Fruit fly (Drosophila melanogaster) whole organism, prepupa: ENCODE data around the gene deltaCOP.

Source experiments
- CG10631 ChIP-seq: fragments of 200-800 bp; sonication (Bioruptor generic); optimal IDR thresholded peaks from 2 replicates; lab custom pipeline; 2016; ENCODE audit warnings: missing biosample characterization, missing genetic modification characterization
- CG10669 ChIP-seq: fragments of 200-800 bp; sonication (Bioruptor generic); optimal IDR thresholded peaks from 3 replicates; lab custom pipeline; 2018; ENCODE audit warnings: missing biosample characterization, mild to moderate bottlenecking, missing genetic modification characterization, moderate library complexity
- CG11762 ChIP-seq: fragments of 200-800 bp; sonication (Bioruptor generic); optimal IDR thresholded peaks from 3 replicates; lab custom pipeline; 2016; ENCODE audit warnings: missing biosample characterization, missing genetic modification characterization; ENCODE audit not compliant: insufficient read depth
- CG15336 ChIP-seq: fragments of 200-800 bp; sonication (Bioruptor generic); IDR thresholded peaks from 2 replicates; pipeline ENCODE4 v1.3.6; 2022; ENCODE audit warnings: missing biosample characterization, missing genetic modification characterization
- CG1621 ChIP-seq: fragments of 200-800 bp; sonication (Bioruptor generic); optimal IDR thresholded peaks from 3 replicates; lab custom pipeline; 2018; ENCODE audit warnings: missing biosample characterization, mild to moderate bottlenecking, missing genetic modification characterization
- CG16779 ChIP-seq: fragments of 200-800 bp; sonication (Bioruptor generic); optimal IDR thresholded peaks from 3 replicates; lab custom pipeline; 2017; ENCODE audit warnings: missing biosample characterization, mild to moderate bottlenecking, missing genetic modification characterization
- CG32006 ChIP-seq: fragments of 200-800 bp; sonication (Bioruptor generic); optimal IDR thresholded peaks from 3 replicates; lab custom pipeline; 2017; ENCODE audit warnings: missing biosample characterization, mild to moderate bottlenecking, missing genetic modification characterization
- CG34406 ChIP-seq: fragments of 200-800 bp; sonication (Bioruptor generic); optimal IDR thresholded peaks from 3 replicates; lab custom pipeline; 2016; ENCODE audit warnings: missing biosample characterization, missing genetic modification characterization
- CG3919 ChIP-seq: fragments of 200-800 bp; sonication (Bioruptor generic); optimal IDR thresholded peaks from 3 replicates; lab custom pipeline; 2016; ENCODE audit warnings: missing biosample characterization, missing genetic modification characterization
- CG4318 ChIP-seq: fragments of 200-800 bp; sonication (Bioruptor generic); optimal IDR thresholded peaks from 3 replicates; lab custom pipeline; 2017; ENCODE audit warnings: missing biosample characterization, mild to moderate bottlenecking, missing genetic modification characterization
- CG6163 ChIP-seq: fragments of 200-800 bp; sonication (Bioruptor generic); IDR thresholded peaks from 3 replicates; pipeline ENCODE4 v1.3.6; 2022; ENCODE audit warnings: missing biosample characterization, missing genetic modification characterization
- CG6276 ChIP-seq: fragments of 200-800 bp; sonication (Bioruptor generic); optimal IDR thresholded peaks from 2 replicates; lab custom pipeline; 2017; ENCODE audit warnings: missing biosample characterization, mild to moderate bottlenecking, missing genetic modification characterization
- CG6792 ChIP-seq: fragments of 200-800 bp; sonication (Bioruptor generic); optimal IDR thresholded peaks from 3 replicates; lab custom pipeline; 2016; ENCODE audit warnings: missing biosample characterization, missing genetic modification characterization
- CG6808 ChIP-seq: fragments of 200-800 bp; sonication (Bioruptor generic); optimal IDR thresholded peaks from 3 replicates; lab custom pipeline; 2017; ENCODE audit warnings: missing biosample characterization, missing genetic modification characterization, mild to moderate bottlenecking, moderate library complexity, missing genetic modification reagents
- CG6854 ChIP-seq: fragments of 200-800 bp; sonication (Bioruptor generic); optimal IDR thresholded peaks from 2 replicates; lab custom pipeline; 2017; ENCODE audit warnings: missing biosample characterization, mild to moderate bottlenecking, missing genetic modification characterization
- CG8119 ChIP-seq: fragments of 200-800 bp; sonication (Bioruptor generic); IDR thresholded peaks from 3 replicates; pipeline ENCODE4 v1.3.6; 2022; ENCODE audit warnings: missing biosample characterization, missing genetic modification characterization
- CG8632 ChIP-seq: fragments of 200-800 bp; sonication (Bioruptor generic); optimal IDR thresholded peaks from 3 replicates; lab custom pipeline; 2016; ENCODE audit warnings: missing biosample characterization, missing genetic modification characterization
- Eip75B ChIP-seq: fragments of 200-800 bp; sonication (Bioruptor generic); optimal IDR thresholded peaks from 3 replicates; lab custom pipeline; 2016; ENCODE audit warnings: missing biosample characterization, missing genetic modification characterization
- Eip78C ChIP-seq: fragments of 200-800 bp; sonication (Bioruptor generic); peaks from one replicate; lab custom pipeline; 2016; ENCODE audit warnings: missing biosample characterization, missing genetic modification characterization
- Eip93F ChIP-seq: fragments of 200-800 bp; sonication (Bioruptor generic); optimal IDR thresholded peaks from 2 replicates; lab custom pipeline; 2016; ENCODE audit warnings: missing biosample characterization, mild to moderate bottlenecking, missing genetic modification characterization
- Ets21C ChIP-seq: fragments of 200-800 bp; sonication (Bioruptor generic); optimal IDR thresholded peaks from 3 replicates; lab custom pipeline; 2016; ENCODE audit warnings: missing biosample characterization, missing genetic modification characterization
- Ets96B ChIP-seq: fragments of 200-800 bp; optimal IDR thresholded peaks from 2 replicates; lab custom pipeline; 2019; ENCODE audit warnings: missing biosample characterization, mild to moderate bottlenecking, missing genetic modification characterization, moderate library complexity
- Gug ChIP-seq: fragments of 200-800 bp; sonication (Bioruptor generic); IDR thresholded peaks from 2 replicates; pipeline ENCODE4 v1.3.6; 2022; ENCODE audit warnings: missing biosample characterization, missing genetic modification characterization
- Hr38 ChIP-seq: sonication (Bioruptor generic); optimal IDR thresholded peaks from 2 replicates; lab custom pipeline; 2016; ENCODE audit warnings: missing biosample characterization, missing genetic modification characterization
- Hr39 ChIP-seq: fragments of 200-800 bp; sonication (Bioruptor generic); optimal IDR thresholded peaks from 2 replicates; lab custom pipeline; 2016; ENCODE audit warnings: missing biosample characterization, missing genetic modification characterization
- Hr4 ChIP-seq: fragments of 200-800 bp; sonication (Bioruptor generic); optimal IDR thresholded peaks from 3 replicates; lab custom pipeline; 2016; ENCODE audit warnings: missing biosample characterization, missing genetic modification characterization
- Lpt ChIP-seq: fragments of 200-800 bp; sonication (Bioruptor generic); optimal IDR thresholded peaks from 3 replicates; lab custom pipeline; 2016; ENCODE audit warnings: missing biosample characterization, missing genetic modification characterization
- OdsH ChIP-seq: fragments of 200-800 bp; sonication (Bioruptor generic); optimal IDR thresholded peaks from 3 replicates; lab custom pipeline; 2016; ENCODE audit warnings: missing biosample characterization, missing genetic modification characterization
- Smox ChIP-seq: fragments of 200-800 bp; sonication (Bioruptor generic); optimal IDR thresholded peaks from 3 replicates; lab custom pipeline; 2016; ENCODE audit warnings: missing biosample characterization, missing genetic modification characterization
- Sox102F ChIP-seq: fragments of 200-800 bp; sonication (Bioruptor generic); optimal IDR thresholded peaks from 2 replicates; lab custom pipeline; 2016; ENCODE audit warnings: missing biosample characterization, mild to moderate bottlenecking, missing genetic modification characterization
- Sox15 ChIP-seq: fragments of 200-800 bp; sonication (Bioruptor generic); optimal IDR thresholded peaks from 3 replicates; lab custom pipeline; 2016; ENCODE audit warnings: missing biosample characterization, missing genetic modification characterization
- achi ChIP-seq: fragments of 200-800 bp; sonication (Bioruptor generic); optimal IDR thresholded peaks from 3 replicates; lab custom pipeline; 2016; ENCODE audit warnings: missing biosample characterization, missing genetic modification characterization
- cyc ChIP-seq: fragments of 200-800 bp; sonication (Bioruptor generic); optimal IDR thresholded peaks from 3 replicates; lab custom pipeline; 2016; ENCODE audit warnings: missing biosample characterization, missing genetic modification characterization
- dac ChIP-seq: fragments of 200-800 bp; sonication (Bioruptor generic); optimal IDR thresholded peaks from 2 replicates; lab custom pipeline; 2017; ENCODE audit warnings: missing biosample characterization, mild to moderate bottlenecking, missing genetic modification characterization
- dsx ChIP-seq: fragments of 200-800 bp; optimal IDR thresholded peaks from 3 replicates; lab custom pipeline; 2019; ENCODE audit warnings: missing biosample characterization, mild to moderate bottlenecking, missing genetic modification characterization, moderate library complexity; ENCODE audit not compliant: poor library complexity, severe bottlenecking
- eg ChIP-seq: fragments of 200-800 bp; sonication (Bioruptor generic); IDR thresholded peaks from 3 replicates; pipeline ENCODE4 v1.3.6; 2022; ENCODE audit warnings: missing biosample characterization, missing genetic modification characterization
- esn ChIP-seq: fragments of 200-800 bp; sonication (Bioruptor generic); optimal IDR thresholded peaks from 2 replicates; lab custom pipeline; 2016; ENCODE audit warnings: missing biosample characterization, mild to moderate bottlenecking, missing genetic modification characterization, moderate library complexity
- fd59A ChIP-seq: fragments of 200-800 bp; sonication (Bioruptor generic); optimal IDR thresholded peaks from 2 replicates; lab custom pipeline; 2017; ENCODE audit warnings: missing biosample characterization, mild to moderate bottlenecking, missing genetic modification characterization, missing genetic modification reagents
- fd85E ChIP-seq: fragments of 200-800 bp; sonication (Bioruptor generic); optimal IDR thresholded peaks from 3 replicates; lab custom pipeline; 2016; ENCODE audit warnings: missing biosample characterization, missing genetic modification characterization
- fkh ChIP-seq: fragments of 200-800 bp; sonication (Bioruptor generic); optimal IDR thresholded peaks from 3 replicates; lab custom pipeline; 2017; ENCODE audit warnings: missing biosample characterization, mild to moderate bottlenecking, missing genetic modification characterization, moderate library complexity
- net ChIP-seq: fragments of 200-800 bp; sonication (Bioruptor generic); optimal IDR thresholded peaks from 3 replicates; lab custom pipeline; 2016; ENCODE audit warnings: missing biosample characterization, missing genetic modification characterization
- pdm3 ChIP-seq: fragments of 200-800 bp; sonication (Bioruptor generic); optimal IDR thresholded peaks from 3 replicates; lab custom pipeline; 2016; ENCODE audit warnings: missing biosample characterization, missing genetic modification characterization
- spab ChIP-seq: fragments of 200-800 bp; sonication (Bioruptor generic); optimal IDR thresholded peaks from 2 replicates; lab custom pipeline; 2017; ENCODE audit warnings: missing biosample characterization, mild to moderate bottlenecking, missing genetic modification characterization, missing genetic modification reagents
- svp ChIP-seq: fragments of 200-800 bp; sonication (Bioruptor generic); peaks from one replicate; lab custom pipeline; 2016; ENCODE audit warnings: missing biosample characterization, missing genetic modification characterization
- topi ChIP-seq: fragments of 200-800 bp; sonication (Bioruptor generic); optimal IDR thresholded peaks from 3 replicates; lab custom pipeline; 2016; ENCODE audit warnings: missing biosample characterization, missing genetic modification characterization
- vri ChIP-seq: fragments of 200-800 bp; sonication (Bioruptor generic); optimal IDR thresholded peaks from 3 replicates; lab custom pipeline; 2016; ENCODE audit warnings: missing biosample characterization, mild to moderate bottlenecking, missing genetic modification characterization

The deltaCOP gene

dm6 chrX:1825912-1826862 is 35.4 kb downstream of the deltaCOP start (continued):
- TF ChIP-seq Eip75B (GFP tag; lab: Kevin White, UChicago) (peak; percentile 77), esn (peak; percentile 74), CG11762 (GFP tag; lab: Kevin White, UChicago) (peak; percentile 42), pdm3 (GFP tag; lab: Kevin White, UChicago) (peak; percentile 73), Sox15 (GFP tag; lab: Kevin White, UChicago) (peak; percentile 65), Lpt (GFP tag; lab: Kevin White, UChicago) (no peak), CG1621 (peak; percentile 49), Eip93F (GFP tag; lab: Kevin White, UChicago) (no peak), CG15336 (GFP tag; lab: Robert Waterston, UW) (no peak), Ets96B (tag; lab: Kevin White, UChicago) (peak; percentile 60), Hr4 (GFP tag; lab: Kevin White, UChicago) (peak; percentile 50)

DNA sequence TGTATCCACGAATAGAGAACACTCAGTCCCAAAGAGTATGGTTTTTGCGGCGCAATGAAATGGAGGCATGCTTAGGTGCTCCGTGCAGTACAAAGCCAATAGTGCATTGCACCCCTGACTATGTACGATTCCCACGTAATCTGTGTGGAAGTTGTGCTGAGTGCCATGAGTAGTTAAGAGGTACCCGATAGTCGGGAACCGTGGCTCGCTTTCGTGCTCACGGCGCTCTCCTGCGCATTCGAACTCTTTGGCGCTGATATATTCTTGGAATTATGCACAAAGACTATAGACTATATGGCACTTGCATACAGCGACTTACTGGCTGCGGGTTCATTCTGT is 37.0 kb downstream of the deltaCOP start:
- TF ChIP-seq Ets21C (peak; percentile 72), vri (peak; percentile 74), CG16779 (tag; lab: Kevin White, UChicago) (peak; percentile 48), fd59A (peak; percentile 63), fkh (GFP tag; lab: Kevin White, UChicago) (no peak), Gug (GFP tag; lab: Robert Waterston, UW) (peak; percentile 60), CG8119 (GFP tag; lab: Robert Waterston, UW) (peak; percentile 62; the same call in 2 of the 3 replicates), cyc (GFP tag; lab: Kevin White, UChicago) (peak; percentile 84), pdm3 (GFP tag; lab: Kevin White, UChicago) (peak; percentile 75), CG1621 (peak; percentile 51), CG10631 (GFP tag; lab: Kevin White, UChicago) (peak; percentile 60), CG4318 (GFP tag; lab: Kevin White, UChicago) (peak; percentile 30), CG6163 (GFP tag; lab: Robert Waterston, UW) (peak; percentile 66), topi (GFP tag; lab: Kevin White, UChicago) (peak; percentile 84), Ets96B (tag; lab: Kevin White, UChicago) (peak; percentile 65), Eip75B (GFP tag; lab: Kevin White, UChicago) (peak; percentile 76), CG11762 (GFP tag; lab: Kevin White, UChicago) (peak; percentile 38), CG10669 (peak; percentile 67), Hr39 (GFP tag; lab: Kevin White, UChicago) (peak; percentile 82), OdsH (GFP tag; lab: Kevin White, UChicago) (peak; percentile 74), Hr4 (GFP tag; lab: Kevin White, UChicago) (peak; percentile 51), spab (GFP tag; lab: Kevin White, UChicago) (peak; percentile 63), Lpt (GFP tag; lab: Kevin White, UChicago) (peak; percentile 50), Hr38 (no peak), CG34406 (peak; percentile 74), eg (GFP tag; lab: Robert Waterston, UW) (peak; percentile 47; the same call in 2 of the 3 replicates), achi (GFP tag; lab: Kevin White, UChicago) (peak; percentile 69), fd85E (GFP tag; lab: Kevin White, UChicago) (peak; percentile 58), net (GFP tag; lab: Kevin White, UChicago) (peak; percentile 71), CG6808 (GFP tag; lab: Kevin White, UChicago) (peak; percentile 71), CG6276 (peak; percentile 22), dac (GFP tag; lab: Kevin White, UChicago) (no peak), dsx (peak; percentile 57), Smox (GFP tag; lab: Kevin White, UChicago) (peak; percentile 73), Sox102F (GFP tag; lab: Kevin White, UChicago) (peak; percentile 69), Eip93F (GFP tag; lab: Kevin White, UChicago) (no peak), CG6792 (peak; percentile 81), CG3919 (GFP tag; lab: Kevin White, UChicago) (peak; percentile 76), CG32006 (GFP tag; lab: Kevin White, UChicago) (peak; percentile 71), Eip78C (peak; percentile 93), CG6854 (GFP tag; lab: Kevin White, UChicago) (no peak), svp (GFP tag; lab: Kevin White, UChicago) (peak; percentile 98), CG8632 (GFP tag; lab: Kevin White, UChicago) (peak; percentile 67)
